Worm (Caenorhabditis elegans): ENCODE measurements around the gene Y54F10BM.3.

ce11 chrIII:2262942-2263341 lies 18.9 kb upstream of the Y54F10BM.3 start, which contains the start of gene Y54F10BM.6:
- TF ChIP-seq ztf-23 (GFP tag; IDR thresholded peaks at IDR 0.05) (no peak), T22C8.4 (GFP tag; IDR thresholded peaks at IDR 0.05) (no peak), flt-1 (GFP tag; IDR thresholded peaks at IDR 0.05) (no peak), klf-2 (GFP tag; conservative IDR thresholded peaks at IDR 0.05) (no peak), med-1 (GFP tag; optimal IDR thresholded peaks at IDR 0.05; ENCODE audit: insufficient read depth) (no peak), ref-1 (GFP tag; conservative IDR thresholded peaks at IDR 0.05) (no peak), ztf-29 (GFP tag; IDR thresholded peaks at IDR 0.05) (no peak), cog-1 (tag; optimal IDR thresholded peaks at IDR 0.05) (no peak)
